Fruit fly (Drosophila melanogaster) whole organism, prepupa: ENCODE results near the gene KaiR1D.

ENCODE experiments used
- Blimp-1 ChIP-seq: fragments of 200-800 bp; sonication (Bioruptor generic); optimal IDR thresholded peaks from 3 replicates; lab custom pipeline; 2017; ENCODE audit warnings: missing biosample characterization, missing genetic modification characterization, mild to moderate bottlenecking, moderate library complexity, missing genetic modification reagents
- CG10631 ChIP-seq: fragments of 200-800 bp; sonication (Bioruptor generic); optimal IDR thresholded peaks from 2 replicates; lab custom pipeline; 2016; ENCODE audit warnings: missing biosample characterization, missing genetic modification characterization
- CG10669 ChIP-seq: fragments of 200-800 bp; sonication (Bioruptor generic); optimal IDR thresholded peaks from 3 replicates; lab custom pipeline; 2018; ENCODE audit warnings: missing biosample characterization, mild to moderate bottlenecking, missing genetic modification characterization, moderate library complexity
- CG11762 ChIP-seq: fragments of 200-800 bp; sonication (Bioruptor generic); optimal IDR thresholded peaks from 3 replicates; lab custom pipeline; 2016; ENCODE audit warnings: missing biosample characterization, missing genetic modification characterization; ENCODE audit not compliant: insufficient read depth
- CG11902 ChIP-seq: fragments of 200-800 bp; sonication (Bioruptor generic); optimal IDR thresholded peaks from 3 replicates; lab custom pipeline; 2016; ENCODE audit warnings: missing biosample characterization, missing genetic modification characterization
- CG15336 ChIP-seq: fragments of 200-800 bp; sonication (Bioruptor generic); IDR thresholded peaks from 2 replicates; pipeline ENCODE4 v1.3.6; 2022; ENCODE audit warnings: missing biosample characterization, missing genetic modification characterization
- CG16779 ChIP-seq: fragments of 200-800 bp; sonication (Bioruptor generic); optimal IDR thresholded peaks from 3 replicates; lab custom pipeline; 2017; ENCODE audit warnings: missing biosample characterization, mild to moderate bottlenecking, missing genetic modification characterization
- CG3032 ChIP-seq: fragments of 200-800 bp; optimal IDR thresholded peaks from 2 replicates; lab custom pipeline; 2019; ENCODE audit warnings: missing biosample characterization, mild to moderate bottlenecking, missing genetic modification characterization, moderate library complexity
- CG31627 ChIP-seq: fragments of 200-800 bp; sonication (Bioruptor generic); optimal IDR thresholded peaks from 3 replicates; lab custom pipeline; 2016; ENCODE audit warnings: missing biosample characterization, missing genetic modification characterization
- CG32006 ChIP-seq: fragments of 200-800 bp; sonication (Bioruptor generic); optimal IDR thresholded peaks from 3 replicates; lab custom pipeline; 2017; ENCODE audit warnings: missing biosample characterization, mild to moderate bottlenecking, missing genetic modification characterization
- CG4318 ChIP-seq: fragments of 200-800 bp; sonication (Bioruptor generic); optimal IDR thresholded peaks from 3 replicates; lab custom pipeline; 2017; ENCODE audit warnings: missing biosample characterization, mild to moderate bottlenecking, missing genetic modification characterization
- CG6792 ChIP-seq: fragments of 200-800 bp; sonication (Bioruptor generic); optimal IDR thresholded peaks from 3 replicates; lab custom pipeline; 2016; ENCODE audit warnings: missing biosample characterization, missing genetic modification characterization
- CG6808 ChIP-seq: fragments of 200-800 bp; sonication (Bioruptor generic); optimal IDR thresholded peaks from 3 replicates; lab custom pipeline; 2017; ENCODE audit warnings: missing biosample characterization, missing genetic modification characterization, mild to moderate bottlenecking, moderate library complexity, missing genetic modification reagents
- CG6854 ChIP-seq: fragments of 200-800 bp; sonication (Bioruptor generic); optimal IDR thresholded peaks from 2 replicates; lab custom pipeline; 2017; ENCODE audit warnings: missing biosample characterization, mild to moderate bottlenecking, missing genetic modification characterization
- CG7368 ChIP-seq: fragments of 200-800 bp; sonication (Bioruptor generic); optimal IDR thresholded peaks from 3 replicates; lab custom pipeline; 2016; ENCODE audit warnings: missing biosample characterization, missing genetic modification characterization
- CG8319 ChIP-seq: fragments of 200-800 bp; sonication (Bioruptor generic); optimal IDR thresholded peaks from 3 replicates; lab custom pipeline; 2016; ENCODE audit warnings: missing biosample characterization, missing genetic modification characterization
- CG8632 ChIP-seq: fragments of 200-800 bp; sonication (Bioruptor generic); optimal IDR thresholded peaks from 3 replicates; lab custom pipeline; 2016; ENCODE audit warnings: missing biosample characterization, missing genetic modification characterization
- CG9139 ChIP-seq: fragments of 200-800 bp; sonication (Bioruptor generic); optimal IDR thresholded peaks from 3 replicates; lab custom pipeline; 2017; ENCODE audit warnings: missing biosample characterization, mild to moderate bottlenecking, missing genetic modification characterization
- Eip78C ChIP-seq: fragments of 200-800 bp; sonication (Bioruptor generic); peaks from one replicate; lab custom pipeline; 2016; ENCODE audit warnings: missing biosample characterization, missing genetic modification characterization
- Eip93F ChIP-seq: fragments of 200-800 bp; sonication (Bioruptor generic); optimal IDR thresholded peaks from 2 replicates; lab custom pipeline; 2016; ENCODE audit warnings: missing biosample characterization, mild to moderate bottlenecking, missing genetic modification characterization
- Ets21C ChIP-seq: fragments of 200-800 bp; sonication (Bioruptor generic); optimal IDR thresholded peaks from 3 replicates; lab custom pipeline; 2016; ENCODE audit warnings: missing biosample characterization, missing genetic modification characterization
- Ets96B ChIP-seq: fragments of 200-800 bp; optimal IDR thresholded peaks from 2 replicates; lab custom pipeline; 2019; ENCODE audit warnings: missing biosample characterization, mild to moderate bottlenecking, missing genetic modification characterization, moderate library complexity
- Hr38 ChIP-seq: sonication (Bioruptor generic); optimal IDR thresholded peaks from 2 replicates; lab custom pipeline; 2016; ENCODE audit warnings: missing biosample characterization, missing genetic modification characterization
- Hr39 ChIP-seq: fragments of 200-800 bp; sonication (Bioruptor generic); optimal IDR thresholded peaks from 2 replicates; lab custom pipeline; 2016; ENCODE audit warnings: missing biosample characterization, missing genetic modification characterization
- Hr4 ChIP-seq: fragments of 200-800 bp; sonication (Bioruptor generic); optimal IDR thresholded peaks from 3 replicates; lab custom pipeline; 2016; ENCODE audit warnings: missing biosample characterization, missing genetic modification characterization
- Lpt ChIP-seq: fragments of 200-800 bp; sonication (Bioruptor generic); optimal IDR thresholded peaks from 3 replicates; lab custom pipeline; 2016; ENCODE audit warnings: missing biosample characterization, missing genetic modification characterization
- Met ChIP-seq: fragments of 200-800 bp; sonication (Bioruptor generic); optimal IDR thresholded peaks from 3 replicates; lab custom pipeline; 2016; ENCODE audit warnings: missing biosample characterization, missing genetic modification characterization
- OdsH ChIP-seq: fragments of 200-800 bp; sonication (Bioruptor generic); optimal IDR thresholded peaks from 3 replicates; lab custom pipeline; 2016; ENCODE audit warnings: missing biosample characterization, missing genetic modification characterization
- Smox ChIP-seq: fragments of 200-800 bp; sonication (Bioruptor generic); optimal IDR thresholded peaks from 3 replicates; lab custom pipeline; 2016; ENCODE audit warnings: missing biosample characterization, missing genetic modification characterization
- Sox102F ChIP-seq: fragments of 200-800 bp; sonication (Bioruptor generic); optimal IDR thresholded peaks from 2 replicates; lab custom pipeline; 2016; ENCODE audit warnings: missing biosample characterization, mild to moderate bottlenecking, missing genetic modification characterization
- Sox14 ChIP-seq: fragments of 200-800 bp; sonication (Bioruptor generic); optimal IDR thresholded peaks from 3 replicates; lab custom pipeline; 2016; ENCODE audit warnings: missing biosample characterization, missing genetic modification characterization
- acj6 ChIP-seq: fragments of 200-800 bp; sonication (Bioruptor generic); optimal IDR thresholded peaks from 3 replicates; lab custom pipeline; 2016; ENCODE audit warnings: missing biosample characterization, missing genetic modification characterization
- cyc ChIP-seq: fragments of 200-800 bp; sonication (Bioruptor generic); optimal IDR thresholded peaks from 3 replicates; lab custom pipeline; 2016; ENCODE audit warnings: missing biosample characterization, missing genetic modification characterization
- dac ChIP-seq: fragments of 200-800 bp; sonication (Bioruptor generic); optimal IDR thresholded peaks from 2 replicates; lab custom pipeline; 2017; ENCODE audit warnings: missing biosample characterization, mild to moderate bottlenecking, missing genetic modification characterization
- eg ChIP-seq: fragments of 200-800 bp; sonication (Bioruptor generic); IDR thresholded peaks from 3 replicates; pipeline ENCODE4 v1.3.6; 2022; ENCODE audit warnings: missing biosample characterization, missing genetic modification characterization
- esn ChIP-seq: fragments of 200-800 bp; sonication (Bioruptor generic); optimal IDR thresholded peaks from 2 replicates; lab custom pipeline; 2016; ENCODE audit warnings: missing biosample characterization, mild to moderate bottlenecking, missing genetic modification characterization, moderate library complexity
- fd59A ChIP-seq: fragments of 200-800 bp; sonication (Bioruptor generic); optimal IDR thresholded peaks from 2 replicates; lab custom pipeline; 2017; ENCODE audit warnings: missing biosample characterization, mild to moderate bottlenecking, missing genetic modification characterization, missing genetic modification reagents
- fkh ChIP-seq: fragments of 200-800 bp; sonication (Bioruptor generic); optimal IDR thresholded peaks from 3 replicates; lab custom pipeline; 2017; ENCODE audit warnings: missing biosample characterization, mild to moderate bottlenecking, missing genetic modification characterization, moderate library complexity
- lz ChIP-seq: fragments of 200-800 bp; sonication (Bioruptor generic); optimal IDR thresholded peaks from 3 replicates; lab custom pipeline; 2016; ENCODE audit warnings: missing biosample characterization, missing genetic modification characterization
- net ChIP-seq: fragments of 200-800 bp; sonication (Bioruptor generic); optimal IDR thresholded peaks from 3 replicates; lab custom pipeline; 2016; ENCODE audit warnings: missing biosample characterization, missing genetic modification characterization
- pdm3 ChIP-seq: fragments of 200-800 bp; sonication (Bioruptor generic); optimal IDR thresholded peaks from 3 replicates; lab custom pipeline; 2016; ENCODE audit warnings: missing biosample characterization, missing genetic modification characterization
- salr ChIP-seq, 2 experiments: fragments of 200-800 bp; sonication (Bioruptor generic); optimal IDR thresholded peaks; 3 replicates each; lab custom pipeline; 2016 to 2018; ENCODE audit warnings: missing biosample characterization in 2 of 2, missing genetic modification characterization in 2 of 2, mild to moderate bottlenecking in 1 of 2
- spab ChIP-seq: fragments of 200-800 bp; sonication (Bioruptor generic); optimal IDR thresholded peaks from 2 replicates; lab custom pipeline; 2017; ENCODE audit warnings: missing biosample characterization, mild to moderate bottlenecking, missing genetic modification characterization, missing genetic modification reagents
- ss ChIP-seq, 2 experiments: fragments of 200-800 bp; sonication (Bioruptor generic); optimal IDR thresholded peaks; 2 replicates in 1 of 2; 3 replicates in 1 of 2; lab custom pipeline; 2017 to 2018; ENCODE audit warnings: mild to moderate bottlenecking in 2 of 2, missing biosample characterization in 2 of 2, missing genetic modification characterization in 2 of 2, moderate library complexity in 1 of 2
- svp ChIP-seq: fragments of 200-800 bp; sonication (Bioruptor generic); peaks from one replicate; lab custom pipeline; 2016; ENCODE audit warnings: missing biosample characterization, missing genetic modification characterization
- vri ChIP-seq: fragments of 200-800 bp; sonication (Bioruptor generic); optimal IDR thresholded peaks from 3 replicates; lab custom pipeline; 2016; ENCODE audit warnings: missing biosample characterization, mild to moderate bottlenecking, missing genetic modification characterization

Gene KaiR1D

dm6 chr3R:20833664-20834063 is 32.4 kb downstream of the KaiR1D start (continued):
- TF ChIP-seq OdsH (GFP tag; lab: Kevin White, UChicago) (peak; percentile 55), Lpt (no peak), CG11762 (GFP tag; lab: Kevin White, UChicago) (no peak), Eip78C (GFP tag; lab: Kevin White, UChicago) (peak; percentile 85), vri (GFP tag; lab: Kevin White, UChicago) (no peak), CG7368 (GFP tag; lab: Kevin White, UChicago) (peak; percentile 37), CG15336 (GFP tag; lab: Robert Waterston, UW) (peak; percentile 64; the same call in 1 of the 2 replicates), fd59A (GFP tag; lab: Kevin White, UChicago) (no peak), fkh (GFP tag; lab: Kevin White, UChicago) (no peak), esn (peak; percentile 49), lz (peak; percentile 15), Ets21C (no peak)

- TF ChIP-seq CG9139 (GFP tag; lab: Kevin White, UChicago), result peak; percentile 39
- TF ChIP-seq Hr39, result peak; percentile 41
- peak; percentile 9 for TF ChIP-seq CG16779 (tag; lab: Kevin White, UChicago)
- TF ChIP-seq esn, result peak; percentile 42
- TF ChIP-seq Ets96B, result no peak
- TF ChIP-seq ss (GFP tag; optimal IDR thresholded peaks at IDR 0.05; lab: Kevin White, UChicago), result peak; percentile 59 to 65
- TF ChIP-seq CG8319, result no peak
- no peak for TF ChIP-seq dac
- TF ChIP-seq CG11902, result no peak
- TF ChIP-seq Ets21C, result no peak
- peak; percentile 43 for TF ChIP-seq CG6792 (GFP tag; lab: Kevin White, UChicago)
- peak; percentile 63 for TF ChIP-seq vri (GFP tag; lab: Kevin White, UChicago)
- TF ChIP-seq CG6854, result peak; percentile 24
- TF ChIP-seq net (GFP tag; lab: Kevin White, UChicago), result no peak
- peak; percentile 43 for TF ChIP-seq OdsH (GFP tag; lab: Kevin White, UChicago)
- peak; percentile 32 for TF ChIP-seq Hr4
- peak; percentile 79 for TF ChIP-seq fkh (GFP tag; lab: Kevin White, UChicago)
- TF ChIP-seq cyc (GFP tag; lab: Kevin White, UChicago), result peak; percentile 11
- peak; percentile 24 for TF ChIP-seq CG6808 (GFP tag; lab: Kevin White, UChicago)
- TF ChIP-seq fd59A (GFP tag; lab: Kevin White, UChicago), result no peak
- TF ChIP-seq CG8632 (GFP tag; lab: Kevin White, UChicago), result no peak
- peak in 1 of 2 experiments; percentile 24 for TF ChIP-seq salr (GFP tag; optimal IDR thresholded peaks at IDR 0.05; lab: Kevin White, UChicago)
- TF ChIP-seq CG31627 (GFP tag; lab: Kevin White, UChicago), result peak; percentile 28
- TF ChIP-seq CG3032 (tag; lab: Kevin White, UChicago), result no peak
- peak; percentile 28 for TF ChIP-seq pdm3
- TF ChIP-seq Smox (GFP tag; lab: Kevin White, UChicago), result no peak
- peak; percentile 41 for TF ChIP-seq lz
- no peak for TF ChIP-seq Sox102F
- TF ChIP-seq CG32006 (GFP tag; lab: Kevin White, UChicago), result peak; percentile 45
- TF ChIP-seq Met (GFP tag; lab: Kevin White, UChicago), result peak; percentile 24
- TF ChIP-seq Blimp-1 (GFP tag; lab: Kevin White, UChicago), result peak; percentile 9
- no peak for TF ChIP-seq Hr38 (GFP tag; lab: Kevin White, UChicago)
- peak; percentile 38 for TF ChIP-seq CG11762 (GFP tag; lab: Kevin White, UChicago)
- no peak for TF ChIP-seq spab (GFP tag; lab: Kevin White, UChicago)
- TF ChIP-seq Eip93F (GFP tag; lab: Kevin White, UChicago), result no peak
- peak; percentile 47; the same call in 2 of the 3 replicates for TF ChIP-seq eg (GFP tag; lab: Robert Waterston, UW)
- peak; percentile 51 for TF ChIP-seq Lpt
- TF ChIP-seq CG15336 (GFP tag; lab: Robert Waterston, UW), result 0 out of 2 replicates have a peak, but pooled peaks have one; percentile 34
- peak; percentile 13 for TF ChIP-seq CG10631 (GFP tag; lab: Kevin White, UChicago)
- peak; percentile 39 for TF ChIP-seq CG7368 (GFP tag; lab: Kevin White, UChicago)
- TF ChIP-seq svp, result peak; percentile 67
- TF ChIP-seq acj6, result peak; percentile 19
- TF ChIP-seq Sox14 (GFP tag; lab: Kevin White, UChicago), result peak; percentile 27
- no peak for TF ChIP-seq CG4318 (GFP tag; lab: Kevin White, UChicago)
- peak; percentile 3 for TF ChIP-seq CG10669 (GFP tag; lab: Kevin White, UChicago)
Measured at dm6 chr3R:20832689-20833524, 33.1 kb downstream of the KaiR1D start, which contains the start of gene Synd. Gene Synd, plus strand, starts transcription at chr3R:20832799.
